Worm (Caenorhabditis elegans) whole organism, L4 larva: ENCODE data around the gene snf-9.

Source experiments
- F49E8.2 ChIP-seq: sonication (generic microtip); optimal IDR thresholded peaks from 2 replicates; lab custom pipeline; 2016; ENCODE audit warnings: missing compliant biosample characterization, mild to moderate bottlenecking, missing genetic modification characterization, borderline replicate concordance
- R02D3.7 ChIP-seq: fragments of 150-350 bp; sonication (generic microtip); optimal IDR thresholded peaks from 3 replicates; lab custom pipeline; 2014; ENCODE audit warnings: missing biosample characterization, missing genetic modification characterization
- T26A8.4 ChIP-seq: fragments of 200-800 bp; sonication (Bioruptor generic); IDR thresholded peaks from 2 replicates; pipeline ENCODE4 v1.3.6; 2022; ENCODE audit warnings: missing genetic modification characterization, missing compliant biosample characterization
- ZK337.2 ChIP-seq: fragments of 200-800 bp; sonication (Bioruptor generic); IDR thresholded peaks from 2 replicates; pipeline ENCODE4 v1.3.6; 2022; ENCODE audit warnings: missing genetic modification reagents, missing genetic modification characterization, missing compliant biosample characterization
- aha-1 ChIP-seq: fragments of 150-350 bp; peaks from one replicate; lab custom pipeline; 2014; ENCODE audit warnings: missing biosample characterization, missing genetic modification characterization
- attf-4 ChIP-seq: sonication (generic microtip); optimal IDR thresholded peaks from 3 replicates; lab custom pipeline; 2017; ENCODE audit warnings: missing biosample characterization, missing genetic modification characterization
- ceh-28 ChIP-seq: fragments of 150-350 bp; optimal IDR thresholded peaks from 2 replicates; lab custom pipeline; 2014; ENCODE audit warnings: missing biosample characterization, missing genetic modification reagents, missing genetic modification characterization
- ces-1 ChIP-seq: fragments of 150-350 bp; sonication (generic microtip); optimal IDR thresholded peaks from 4 replicates; lab custom pipeline; 2014; ENCODE audit warnings: missing biosample characterization, missing genetic modification reagents, missing genetic modification characterization
- cey-2 ChIP-seq: sonication (generic microtip); optimal IDR thresholded peaks from 3 replicates; lab custom pipeline; 2017; ENCODE audit warnings: missing genetic modification characterization, mild to moderate bottlenecking, missing compliant biosample characterization, antibody characterized with exemption, borderline replicate concordance; ENCODE audit not compliant: insufficient read depth
- ctbp-1 ChIP-seq: fragments of 200-800 bp; sonication (Bioruptor generic); IDR thresholded peaks from 2 replicates; pipeline ENCODE4 v1.3.6; 2022; ENCODE audit warnings: missing genetic modification reagents, missing genetic modification characterization, missing compliant biosample characterization
- dmd-6 ChIP-seq: fragments of 200-800 bp; sonication (Bioruptor generic); IDR thresholded peaks from 2 replicates; pipeline ENCODE4 v1.3.6; 2022; ENCODE audit warnings: missing genetic modification reagents, missing genetic modification characterization, missing compliant biosample characterization
- dmd-9 ChIP-seq: fragments of 200-800 bp; sonication (Bioruptor generic); IDR thresholded peaks from 2 replicates; pipeline ENCODE4 v1.3.6; 2022; ENCODE audit warnings: missing genetic modification reagents, missing genetic modification characterization, missing compliant biosample characterization
- dpl-1 ChIP-seq: fragments of 150-350 bp; optimal IDR thresholded peaks from 2 replicates; lab custom pipeline; 2014; ENCODE audit warnings: missing biosample characterization, missing genetic modification reagents, missing genetic modification characterization
- dve-1 ChIP-seq: sonication (generic microtip); optimal IDR thresholded peaks from 2 replicates; lab custom pipeline; 2017; ENCODE audit warnings: antibody characterized with exemption, mild to moderate bottlenecking, missing genetic modification characterization, missing compliant biosample characterization; ENCODE audit not compliant: insufficient read depth
- egl-27 ChIP-seq: sonication (generic microtip); optimal IDR thresholded peaks from 3 replicates; lab custom pipeline; 2017; ENCODE audit warnings: missing biosample characterization, missing genetic modification reagents, missing genetic modification characterization
- egl-43 ChIP-seq: fragments of 200-800 bp; sonication (Bioruptor generic); IDR thresholded peaks from 2 replicates; pipeline ENCODE4 v1.3.6; 2022; ENCODE audit warnings: missing genetic modification reagents, missing genetic modification characterization, missing compliant biosample characterization
- hlh-30 ChIP-seq: sonication (generic microtip); optimal IDR thresholded peaks from 2 replicates; lab custom pipeline; 2017; ENCODE audit warnings: antibody characterized with exemption, mild to moderate bottlenecking, missing genetic modification characterization, missing compliant biosample characterization; ENCODE audit not compliant: insufficient read depth
- hmg-1.1 ChIP-seq: fragments of 200-800 bp; sonication (Bioruptor generic); IDR thresholded peaks from 2 replicates; pipeline ENCODE4 v1.3.6; 2022; ENCODE audit warnings: missing genetic modification reagents, missing genetic modification characterization, missing compliant biosample characterization
- jun-1 ChIP-seq: fragments of 150-350 bp; optimal IDR thresholded peaks from 2 replicates; lab custom pipeline; 2014; ENCODE audit warnings: missing biosample characterization, missing genetic modification reagents, missing genetic modification characterization
- lim-7 ChIP-seq: fragments of 200-800 bp; sonication (Bioruptor generic); IDR thresholded peaks from 2 replicates; pipeline ENCODE4 v1.3.6; 2022; ENCODE audit warnings: missing genetic modification characterization, missing compliant biosample characterization
- lin-1 ChIP-seq: fragments of 200-800 bp; sonication (Bioruptor generic); IDR thresholded peaks from 2 replicates; pipeline ENCODE4 v1.3.6; 2022; ENCODE audit warnings: missing genetic modification reagents, missing genetic modification characterization, missing compliant biosample characterization
- lin-13 ChIP-seq: fragments of 150-350 bp; optimal IDR thresholded peaks from 2 replicates; lab custom pipeline; 2014; ENCODE audit warnings: missing biosample characterization, missing genetic modification reagents, missing genetic modification characterization
- lin-38 ChIP-seq: fragments of 200-800 bp; sonication (Bioruptor generic); IDR thresholded peaks from 2 replicates; pipeline ENCODE4 v1.3.6; 2022; ENCODE audit warnings: missing genetic modification reagents, missing genetic modification characterization, missing compliant biosample characterization
- lin-39 ChIP-seq: fragments of 150-350 bp; optimal IDR thresholded peaks from 2 replicates; lab custom pipeline; 2014; ENCODE audit warnings: missing biosample characterization, missing genetic modification reagents, missing genetic modification characterization
- lsy-2 ChIP-seq, 2 experiments: fragments of 150-350 bp in 1 of 2; sonication (generic microtip) in 1 of 2; optimal IDR thresholded peaks; 2 replicates each; lab custom pipeline; 2014 to 2017; ENCODE audit warnings: missing biosample characterization in 2 of 2, missing genetic modification characterization in 2 of 2
- mdl-1 ChIP-seq, 2 experiments: fragments of 150-350 bp in 1 of 2; sonication (generic microtip) in 1 of 2; optimal IDR thresholded peaks; 2 replicates each; lab custom pipeline; 2014 to 2017; ENCODE audit warnings: missing biosample characterization in 2 of 2, missing genetic modification characterization in 2 of 2
- mdt-29 ChIP-seq: fragments of 200-800 bp; sonication (Bioruptor generic); IDR thresholded peaks from 2 replicates; pipeline ENCODE4 v1.3.6; 2022; ENCODE audit warnings: missing genetic modification reagents, missing genetic modification characterization, missing compliant biosample characterization
- mep-1 ChIP-seq: fragments of 150-350 bp; sonication (generic microtip); optimal IDR thresholded peaks from 3 replicates; lab custom pipeline; 2014; ENCODE audit warnings: missing biosample characterization, missing genetic modification characterization
- mes-2 ChIP-seq: sonication (generic microtip); optimal IDR thresholded peaks from 2 replicates; lab custom pipeline; 2016; ENCODE audit warnings: missing genotype, mild to moderate bottlenecking, missing genetic modification characterization, missing compliant biosample characterization; ENCODE audit not compliant: poor library complexity, severe bottlenecking
- mxl-2 ChIP-seq: fragments of 200-800 bp; sonication (Bioruptor generic); conservative IDR thresholded peaks from 2 replicates; pipeline ENCODE4 v1.3.6; 2022; ENCODE audit warnings: missing genetic modification reagents, missing genetic modification characterization, missing compliant biosample characterization
- nhr-28 ChIP-seq: fragments of 150-350 bp; optimal IDR thresholded peaks from 2 replicates; lab custom pipeline; 2014; ENCODE audit warnings: missing biosample characterization, missing genetic modification characterization
- nhr-48 ChIP-seq: sonication (generic microtip); optimal IDR thresholded peaks from 2 replicates; lab custom pipeline; 2016; ENCODE audit warnings: mild to moderate bottlenecking, missing genetic modification characterization, missing compliant biosample characterization
- pha-4 ChIP-seq, 2 experiments: fragments of 150-350 bp in 1 of 2; fragments of 200-800 bp in 1 of 2; sonication (Bioruptor generic) in 1 of 2; IDR thresholded peaks in 1 of 2; optimal IDR thresholded peaks in 1 of 2; 2 replicates each; pipeline versions ENCODE4 v1.3.6 to Lab custom; 2014 to 2022; ENCODE audit warnings: missing genetic modification characterization in 2 of 2, missing genetic modification reagents in 2 of 2, missing biosample characterization in 1 of 2, missing compliant biosample characterization in 1 of 2
- rbr-2 ChIP-seq: sonication (generic microtip); optimal IDR thresholded peaks from 2 replicates; lab custom pipeline; 2016; ENCODE audit warnings: missing genotype, missing genetic modification characterization, missing compliant biosample characterization
- saeg-2 ChIP-seq: fragments of 200-800 bp; sonication (Bioruptor generic); IDR thresholded peaks from 2 replicates; pipeline ENCODE4 v1.3.6; 2022; ENCODE audit warnings: missing genetic modification reagents, missing genetic modification characterization, missing compliant biosample characterization
- sdz-12 ChIP-seq: fragments of 200-800 bp; sonication (Bioruptor generic); optimal IDR thresholded peaks from 2 replicates; lab custom pipeline; 2018; ENCODE audit warnings: mild to moderate bottlenecking, missing genetic modification characterization, missing compliant biosample characterization
- set-16 ChIP-seq: fragments of 200-800 bp; sonication (Bioruptor generic); IDR thresholded peaks from 2 replicates; pipeline ENCODE4 v1.3.6; 2022; ENCODE audit warnings: missing genetic modification reagents, missing genetic modification characterization, missing compliant biosample characterization
- snpc-4 ChIP-seq: fragments of 150-350 bp; optimal IDR thresholded peaks from 2 replicates; lab custom pipeline; 2014; ENCODE audit warnings: missing biosample characterization, missing genetic modification characterization
- spr-3 ChIP-seq: fragments of 200-800 bp; sonication (Bioruptor generic); optimal IDR thresholded peaks from 2 replicates; lab custom pipeline; 2018; ENCODE audit warnings: mild to moderate bottlenecking, missing genetic modification characterization, missing compliant biosample characterization
- unc-130 ChIP-seq: sonication (generic microtip); optimal IDR thresholded peaks from 2 replicates; lab custom pipeline; 2016; ENCODE audit warnings: missing genetic modification reagents, missing genetic modification characterization, missing compliant biosample characterization
- unc-39 ChIP-seq: sonication (generic microtip); optimal IDR thresholded peaks from 2 replicates; lab custom pipeline; 2017; ENCODE audit warnings: missing biosample characterization, missing genetic modification characterization
- unc-62 ChIP-seq, 3 experiments: fragments of 150-350 bp in 1 of 3; sonication (generic microtip); optimal IDR thresholded peaks in 2 of 3; peaks in 1 of 3; 1 replicate in 1 of 3; 2 replicates in 2 of 3; lab custom pipeline; 2014 to 2017; ENCODE audit warnings: missing biosample characterization in 3 of 3, missing genetic modification characterization in 3 of 3, missing genetic modification reagents in 3 of 3, missing genotype in 1 of 3
- zip-11 ChIP-seq: fragments of 200-800 bp; sonication (Bioruptor generic); IDR thresholded peaks from 2 replicates; pipeline ENCODE4 v1.3.6; 2022; ENCODE audit warnings: missing genetic modification characterization, missing compliant biosample characterization
- ztf-7 ChIP-seq: fragments of 150-350 bp; optimal IDR thresholded peaks from 2 replicates; lab custom pipeline; 2014; ENCODE audit warnings: missing biosample characterization, missing genetic modification characterization

Gene snf-9

ce11 chrIV:17331100-17331577 lies 19.2 kb downstream of the snf-9 start, which contains the start of gene C49C3.6 (continued):
- TF ChIP-seq cey-2 (tag; lab: Kevin White, UChicago), result no peak
- peak; percentile 72 for TF ChIP-seq lin-38 (GFP tag; lab: Robert Waterston, UW)
- no peak for TF ChIP-seq ces-1 (GFP tag; lab: Kevin White, UChicago)
- no peak for TF ChIP-seq sdz-12
- TF ChIP-seq dpl-1 (GFP tag; lab: Kevin White, UChicago), result no peak

- TF ChIP-seq aha-1 (peak; percentile 86), ztf-7 (no peak)
Measured at ce11 chrIV:17332261-17332660, 20.3 kb downstream of the snf-9 start, which contains the start of gene C49C3.7. C49C3.7 (plus strand) TSS chrIV:17332561.

ce11 chrIV:17333542-17334281 lies 21.8 kb downstream of the snf-9 start, which contains the start of gene C49C3.15:
C49C3.15 (plus strand) TSS chrIV:17334231.
- no peak for TF ChIP-seq ceh-28 (tag; lab: Kevin White, UChicago)
- TF ChIP-seq unc-130 (GFP tag; lab: Kevin White, UChicago), result no peak
- no peak for TF ChIP-seq egl-43 (GFP tag; lab: Robert Waterston, UW)
- TF ChIP-seq hmg-1.1 (GFP tag; lab: Robert Waterston, UW), result 0 out of 2 replicates have a peak, but pooled peaks have one; percentile 8
- no peak for TF ChIP-seq lim-7
- no peak for TF ChIP-seq ZK337.2 (GFP tag; lab: Robert Waterston, UW)
- no peak for TF ChIP-seq jun-1 (tag; lab: Kevin White, UChicago)
- TF ChIP-seq R02D3.7 (tag; lab: Kevin White, UChicago), result no peak
- TF ChIP-seq lin-39, result no peak
- TF ChIP-seq nhr-48 (tag; lab: Kevin White, UChicago), result no peak
- peak; percentile 42 for TF ChIP-seq mep-1 (tag; lab: Kevin White, UChicago)
- no peak for TF ChIP-seq dmd-6 (GFP tag; lab: Robert Waterston, UW)
- no peak for TF ChIP-seq saeg-2
- no peak for TF ChIP-seq lin-1 (GFP tag; lab: Robert Waterston, UW)
- TF ChIP-seq F49E8.2 (tag; lab: Kevin White, UChicago), result no peak
- TF ChIP-seq T26A8.4, result no peak
- no peak for TF ChIP-seq lin-13
- no peak for TF ChIP-seq zip-11 (GFP tag; lab: Robert Waterston, UW)
- no peak for TF ChIP-seq ces-1 (GFP tag; lab: Kevin White, UChicago)
- TF ChIP-seq unc-62 (GFP tag; optimal IDR thresholded peaks at IDR 0.05 in 1 of 2; lab: Kevin White, UChicago), result peak in 1 of 2 experiments; percentile 80
- TF ChIP-seq unc-62 (tag; optimal IDR thresholded peaks at IDR 0.05; lab: Kevin White, UChicago), result no peak
- TF ChIP-seq egl-27 (tag; lab: Kevin White, UChicago), result no peak
- TF ChIP-seq dmd-9 (GFP tag; lab: Robert Waterston, UW), result no peak
- TF ChIP-seq set-16, result no peak
- TF ChIP-seq dve-1, result peak; percentile 45
- TF ChIP-seq mdt-29 (GFP tag; lab: Robert Waterston, UW), result no peak
- no peak for TF ChIP-seq attf-4
- TF ChIP-seq mdl-1 (tag; optimal IDR thresholded peaks at IDR 0.05; lab: Kevin White, UChicago), result peak in 1 of 2 experiments; percentile 10
- TF ChIP-seq mes-2 (tag; lab: Kevin White, UChicago), result peak; percentile 47
- TF ChIP-seq hlh-30 (tag; lab: Kevin White, UChicago), result peak; percentile 96
- TF ChIP-seq sdz-12, result no peak
- no peak for TF ChIP-seq ctbp-1 (GFP tag; lab: Robert Waterston, UW)
- no peak for TF ChIP-seq unc-39
- peak; percentile 21 for TF ChIP-seq nhr-28 (tag; lab: Kevin White, UChicago)
- TF ChIP-seq snpc-4, result no peak
- TF ChIP-seq mxl-2 (GFP tag; lab: Robert Waterston, UW), result no peak
- TF ChIP-seq lsy-2 (tag; optimal IDR thresholded peaks at IDR 0.05; lab: Kevin White, UChicago), result peak in 1 of 2 experiments; percentile 54
- no peak for TF ChIP-seq pha-4 (GFP tag; IDR thresholded peaks at IDR 0.05; lab: Robert Waterston, UW)
- no peak for TF ChIP-seq pha-4 (tag; optimal IDR thresholded peaks at IDR 0.05; lab: Kevin White, UChicago)
- peak; percentile 10 for TF ChIP-seq rbr-2 (tag; lab: Kevin White, UChicago)
- no peak for TF ChIP-seq spr-3 (GFP tag; lab: Kevin White, UChicago)
